Fruit fly (Drosophila melanogaster) whole organism, prepupa: ENCODE measurements around the gene drn.

Experiments
- CG31627 ChIP-seq: fragments of 200-800 bp; sonication (Bioruptor generic); optimal IDR thresholded peaks from 3 replicates; lab custom pipeline; 2016; ENCODE audit warnings: missing biosample characterization, missing genetic modification characterization
- CG6854 ChIP-seq: fragments of 200-800 bp; sonication (Bioruptor generic); optimal IDR thresholded peaks from 2 replicates; lab custom pipeline; 2017; ENCODE audit warnings: missing biosample characterization, mild to moderate bottlenecking, missing genetic modification characterization

- TF ChIP-seq CG6854 (GFP tag; lab: Kevin White, UChicago) (no peak), CG31627 (GFP tag; lab: Kevin White, UChicago) (no peak)
These were observed 56.0 kb downstream of the drn start for dm6 chr3R:9395998-9396397.
